Fruit fly (Drosophila melanogaster) whole organism, prepupa: Measurements from ENCODE around the gene Blm.
A peak's percentile ranks its signal among the peaks of the same experiment; 100 is the strongest.

Experiments
- Blimp-1 ChIP-seq: fragments of 200-800 bp; sonication (Bioruptor generic); optimal IDR thresholded peaks from 3 replicates; lab custom pipeline; 2017; ENCODE audit warnings: missing biosample characterization, missing genetic modification characterization, mild to moderate bottlenecking, moderate library complexity, missing genetic modification reagents
- CG10631 ChIP-seq: fragments of 200-800 bp; sonication (Bioruptor generic); optimal IDR thresholded peaks from 2 replicates; lab custom pipeline; 2016; ENCODE audit warnings: missing biosample characterization, missing genetic modification characterization
- CG10669 ChIP-seq: fragments of 200-800 bp; sonication (Bioruptor generic); optimal IDR thresholded peaks from 3 replicates; lab custom pipeline; 2018; ENCODE audit warnings: missing biosample characterization, mild to moderate bottlenecking, missing genetic modification characterization, moderate library complexity
- CG11294 ChIP-seq: fragments of 200-800 bp; sonication (Bioruptor generic); IDR thresholded peaks from 2 replicates; pipeline ENCODE4 v1.3.6; 2022; ENCODE audit warnings: missing biosample characterization, missing genetic modification characterization
- CG11762 ChIP-seq: fragments of 200-800 bp; sonication (Bioruptor generic); optimal IDR thresholded peaks from 3 replicates; lab custom pipeline; 2016; ENCODE audit warnings: missing biosample characterization, missing genetic modification characterization; ENCODE audit not compliant: insufficient read depth
- CG11902 ChIP-seq: fragments of 200-800 bp; sonication (Bioruptor generic); optimal IDR thresholded peaks from 3 replicates; lab custom pipeline; 2016; ENCODE audit warnings: missing biosample characterization, missing genetic modification characterization
- CG15336 ChIP-seq: fragments of 200-800 bp; sonication (Bioruptor generic); IDR thresholded peaks from 2 replicates; pipeline ENCODE4 v1.3.6; 2022; ENCODE audit warnings: missing biosample characterization, missing genetic modification characterization
- CG16779 ChIP-seq: fragments of 200-800 bp; sonication (Bioruptor generic); optimal IDR thresholded peaks from 3 replicates; lab custom pipeline; 2017; ENCODE audit warnings: missing biosample characterization, mild to moderate bottlenecking, missing genetic modification characterization
- CG3032 ChIP-seq: fragments of 200-800 bp; optimal IDR thresholded peaks from 2 replicates; lab custom pipeline; 2019; ENCODE audit warnings: missing biosample characterization, mild to moderate bottlenecking, missing genetic modification characterization, moderate library complexity
- CG31627 ChIP-seq: fragments of 200-800 bp; sonication (Bioruptor generic); optimal IDR thresholded peaks from 3 replicates; lab custom pipeline; 2016; ENCODE audit warnings: missing biosample characterization, missing genetic modification characterization
- CG32006 ChIP-seq: fragments of 200-800 bp; sonication (Bioruptor generic); optimal IDR thresholded peaks from 3 replicates; lab custom pipeline; 2017; ENCODE audit warnings: missing biosample characterization, mild to moderate bottlenecking, missing genetic modification characterization
- CG34406 ChIP-seq: fragments of 200-800 bp; sonication (Bioruptor generic); optimal IDR thresholded peaks from 3 replicates; lab custom pipeline; 2016; ENCODE audit warnings: missing biosample characterization, missing genetic modification characterization
- CG3919 ChIP-seq: fragments of 200-800 bp; sonication (Bioruptor generic); optimal IDR thresholded peaks from 3 replicates; lab custom pipeline; 2016; ENCODE audit warnings: missing biosample characterization, missing genetic modification characterization
- CG4318 ChIP-seq: fragments of 200-800 bp; sonication (Bioruptor generic); optimal IDR thresholded peaks from 3 replicates; lab custom pipeline; 2017; ENCODE audit warnings: missing biosample characterization, mild to moderate bottlenecking, missing genetic modification characterization
- CG6163 ChIP-seq: fragments of 200-800 bp; sonication (Bioruptor generic); IDR thresholded peaks from 3 replicates; pipeline ENCODE4 v1.3.6; 2022; ENCODE audit warnings: missing biosample characterization, missing genetic modification characterization
- CG6792 ChIP-seq: fragments of 200-800 bp; sonication (Bioruptor generic); optimal IDR thresholded peaks from 3 replicates; lab custom pipeline; 2016; ENCODE audit warnings: missing biosample characterization, missing genetic modification characterization
- CG6808 ChIP-seq: fragments of 200-800 bp; sonication (Bioruptor generic); optimal IDR thresholded peaks from 3 replicates; lab custom pipeline; 2017; ENCODE audit warnings: missing biosample characterization, missing genetic modification characterization, mild to moderate bottlenecking, moderate library complexity, missing genetic modification reagents
- CG6854 ChIP-seq: fragments of 200-800 bp; sonication (Bioruptor generic); optimal IDR thresholded peaks from 2 replicates; lab custom pipeline; 2017; ENCODE audit warnings: missing biosample characterization, mild to moderate bottlenecking, missing genetic modification characterization
- CG8119 ChIP-seq: fragments of 200-800 bp; sonication (Bioruptor generic); IDR thresholded peaks from 3 replicates; pipeline ENCODE4 v1.3.6; 2022; ENCODE audit warnings: missing biosample characterization, missing genetic modification characterization
- CG9139 ChIP-seq: fragments of 200-800 bp; sonication (Bioruptor generic); optimal IDR thresholded peaks from 3 replicates; lab custom pipeline; 2017; ENCODE audit warnings: missing biosample characterization, mild to moderate bottlenecking, missing genetic modification characterization
- Eip78C ChIP-seq: fragments of 200-800 bp; sonication (Bioruptor generic); peaks from one replicate; lab custom pipeline; 2016; ENCODE audit warnings: missing biosample characterization, missing genetic modification characterization
- Eip93F ChIP-seq: fragments of 200-800 bp; sonication (Bioruptor generic); optimal IDR thresholded peaks from 2 replicates; lab custom pipeline; 2016; ENCODE audit warnings: missing biosample characterization, mild to moderate bottlenecking, missing genetic modification characterization
- Ets21C ChIP-seq: fragments of 200-800 bp; sonication (Bioruptor generic); optimal IDR thresholded peaks from 3 replicates; lab custom pipeline; 2016; ENCODE audit warnings: missing biosample characterization, missing genetic modification characterization
- Gug ChIP-seq: fragments of 200-800 bp; sonication (Bioruptor generic); IDR thresholded peaks from 2 replicates; pipeline ENCODE4 v1.3.6; 2022; ENCODE audit warnings: missing biosample characterization, missing genetic modification characterization
- Hr38 ChIP-seq: sonication (Bioruptor generic); optimal IDR thresholded peaks from 2 replicates; lab custom pipeline; 2016; ENCODE audit warnings: missing biosample characterization, missing genetic modification characterization
- Hr39 ChIP-seq: fragments of 200-800 bp; sonication (Bioruptor generic); optimal IDR thresholded peaks from 2 replicates; lab custom pipeline; 2016; ENCODE audit warnings: missing biosample characterization, missing genetic modification characterization
- Lpt ChIP-seq: fragments of 200-800 bp; sonication (Bioruptor generic); optimal IDR thresholded peaks from 3 replicates; lab custom pipeline; 2016; ENCODE audit warnings: missing biosample characterization, missing genetic modification characterization
- OdsH ChIP-seq: fragments of 200-800 bp; sonication (Bioruptor generic); optimal IDR thresholded peaks from 3 replicates; lab custom pipeline; 2016; ENCODE audit warnings: missing biosample characterization, missing genetic modification characterization
- Smox ChIP-seq: fragments of 200-800 bp; sonication (Bioruptor generic); optimal IDR thresholded peaks from 3 replicates; lab custom pipeline; 2016; ENCODE audit warnings: missing biosample characterization, missing genetic modification characterization
- Sox102F ChIP-seq: fragments of 200-800 bp; sonication (Bioruptor generic); optimal IDR thresholded peaks from 2 replicates; lab custom pipeline; 2016; ENCODE audit warnings: missing biosample characterization, mild to moderate bottlenecking, missing genetic modification characterization
- Sox14 ChIP-seq: fragments of 200-800 bp; sonication (Bioruptor generic); optimal IDR thresholded peaks from 3 replicates; lab custom pipeline; 2016; ENCODE audit warnings: missing biosample characterization, missing genetic modification characterization
- achi ChIP-seq: fragments of 200-800 bp; sonication (Bioruptor generic); optimal IDR thresholded peaks from 3 replicates; lab custom pipeline; 2016; ENCODE audit warnings: missing biosample characterization, missing genetic modification characterization
- acj6 ChIP-seq: fragments of 200-800 bp; sonication (Bioruptor generic); optimal IDR thresholded peaks from 3 replicates; lab custom pipeline; 2016; ENCODE audit warnings: missing biosample characterization, missing genetic modification characterization
- cyc ChIP-seq: fragments of 200-800 bp; sonication (Bioruptor generic); optimal IDR thresholded peaks from 3 replicates; lab custom pipeline; 2016; ENCODE audit warnings: missing biosample characterization, missing genetic modification characterization
- dac ChIP-seq: fragments of 200-800 bp; sonication (Bioruptor generic); optimal IDR thresholded peaks from 2 replicates; lab custom pipeline; 2017; ENCODE audit warnings: missing biosample characterization, mild to moderate bottlenecking, missing genetic modification characterization
- dsx ChIP-seq: fragments of 200-800 bp; optimal IDR thresholded peaks from 3 replicates; lab custom pipeline; 2019; ENCODE audit warnings: missing biosample characterization, mild to moderate bottlenecking, missing genetic modification characterization, moderate library complexity; ENCODE audit not compliant: poor library complexity, severe bottlenecking
- eg ChIP-seq: fragments of 200-800 bp; sonication (Bioruptor generic); IDR thresholded peaks from 3 replicates; pipeline ENCODE4 v1.3.6; 2022; ENCODE audit warnings: missing biosample characterization, missing genetic modification characterization
- esn ChIP-seq: fragments of 200-800 bp; sonication (Bioruptor generic); optimal IDR thresholded peaks from 2 replicates; lab custom pipeline; 2016; ENCODE audit warnings: missing biosample characterization, mild to moderate bottlenecking, missing genetic modification characterization, moderate library complexity
- fd59A ChIP-seq: fragments of 200-800 bp; sonication (Bioruptor generic); optimal IDR thresholded peaks from 2 replicates; lab custom pipeline; 2017; ENCODE audit warnings: missing biosample characterization, mild to moderate bottlenecking, missing genetic modification characterization, missing genetic modification reagents
- fd85E ChIP-seq: fragments of 200-800 bp; sonication (Bioruptor generic); optimal IDR thresholded peaks from 3 replicates; lab custom pipeline; 2016; ENCODE audit warnings: missing biosample characterization, missing genetic modification characterization
- lz ChIP-seq: fragments of 200-800 bp; sonication (Bioruptor generic); optimal IDR thresholded peaks from 3 replicates; lab custom pipeline; 2016; ENCODE audit warnings: missing biosample characterization, missing genetic modification characterization
- salr ChIP-seq, 2 experiments: fragments of 200-800 bp; sonication (Bioruptor generic); optimal IDR thresholded peaks; 3 replicates each; lab custom pipeline; 2016 to 2018; ENCODE audit warnings: missing biosample characterization in 2 of 2, missing genetic modification characterization in 2 of 2, mild to moderate bottlenecking in 1 of 2
- spab ChIP-seq: fragments of 200-800 bp; sonication (Bioruptor generic); optimal IDR thresholded peaks from 2 replicates; lab custom pipeline; 2017; ENCODE audit warnings: missing biosample characterization, mild to moderate bottlenecking, missing genetic modification characterization, missing genetic modification reagents
- ss ChIP-seq, 2 experiments: fragments of 200-800 bp; sonication (Bioruptor generic); optimal IDR thresholded peaks; 2 replicates in 1 of 2; 3 replicates in 1 of 2; lab custom pipeline; 2017 to 2018; ENCODE audit warnings: mild to moderate bottlenecking in 2 of 2, missing biosample characterization in 2 of 2, missing genetic modification characterization in 2 of 2, moderate library complexity in 1 of 2
- svp ChIP-seq: fragments of 200-800 bp; sonication (Bioruptor generic); peaks from one replicate; lab custom pipeline; 2016; ENCODE audit warnings: missing biosample characterization, missing genetic modification characterization
- vri ChIP-seq: fragments of 200-800 bp; sonication (Bioruptor generic); optimal IDR thresholded peaks from 3 replicates; lab custom pipeline; 2016; ENCODE audit warnings: missing biosample characterization, mild to moderate bottlenecking, missing genetic modification characterization

Gene Blm

dm6 chr3R:11778012-11778865 lies 36.7 kb upstream of the Blm start (continued):
- TF ChIP-seq CG6792 (GFP tag; lab: Kevin White, UChicago): peak; percentile 65
- peak; percentile 53 for TF ChIP-seq dac (GFP tag; lab: Kevin White, UChicago)
- peak; percentile 47 for TF ChIP-seq CG11902 (GFP tag; lab: Kevin White, UChicago)
- TF ChIP-seq Blimp-1: peak; percentile 99
- no peak for TF ChIP-seq vri (GFP tag; lab: Kevin White, UChicago)
- peak; percentile 12 for TF ChIP-seq CG16779 (tag; lab: Kevin White, UChicago)
- TF ChIP-seq CG3919: peak; percentile 65
- TF ChIP-seq Eip93F (GFP tag; lab: Kevin White, UChicago): peak; percentile 28
- TF ChIP-seq CG3032: peak; percentile 46
- peak; percentile 30 to 70 for TF ChIP-seq ss (GFP tag; optimal IDR thresholded peaks at IDR 0.05; lab: Kevin White, UChicago)
- TF ChIP-seq lz (GFP tag; lab: Kevin White, UChicago): peak; percentile 16
- TF ChIP-seq Eip78C (GFP tag; lab: Kevin White, UChicago): peak; percentile 85
- TF ChIP-seq CG9139 (GFP tag; lab: Kevin White, UChicago): peak; percentile 63
- no peak for TF ChIP-seq Ets21C (GFP tag; lab: Kevin White, UChicago)
- peak; percentile 7 for TF ChIP-seq CG10669
- TF ChIP-seq Hr38: no peak
- TF ChIP-seq Hr39: peak; percentile 49
- TF ChIP-seq CG6854 (GFP tag; lab: Kevin White, UChicago): peak; percentile 81
- TF ChIP-seq eg: peak; percentile 61
- peak; percentile 52 for TF ChIP-seq spab (GFP tag; lab: Kevin White, UChicago)
- TF ChIP-seq Sox102F (GFP tag; lab: Kevin White, UChicago): peak; percentile 52
- TF ChIP-seq CG4318 (GFP tag; lab: Kevin White, UChicago): peak; percentile 79
- no peak; the same call in 1 of the 2 replicates for TF ChIP-seq CG11294 (GFP tag; lab: Robert Waterston, UW)
- peak; percentile 80 for TF ChIP-seq achi
- peak; percentile 34 for TF ChIP-seq CG31627 (GFP tag; lab: Kevin White, UChicago)
- TF ChIP-seq Lpt (GFP tag; lab: Kevin White, UChicago): peak; percentile 48
- TF ChIP-seq CG11762: peak; percentile 58
- TF ChIP-seq fd85E: no peak
- TF ChIP-seq dsx: peak; percentile 58
- TF ChIP-seq OdsH (GFP tag; lab: Kevin White, UChicago): peak; percentile 78
- peak; percentile 87 for TF ChIP-seq CG32006

dm6 chr3R:11777058-11777457 lies 35.5 kb upstream of the Blm start:
- no peak for TF ChIP-seq CG34406 (GFP tag; lab: Kevin White, UChicago)
- no peak for TF ChIP-seq CG6163 (GFP tag; lab: Robert Waterston, UW)
- no peak for TF ChIP-seq Sox102F (GFP tag; lab: Kevin White, UChicago)
- no peak for TF ChIP-seq OdsH (GFP tag; lab: Kevin White, UChicago)
- no peak for TF ChIP-seq CG4318 (GFP tag; lab: Kevin White, UChicago)
- no peak for TF ChIP-seq esn
- TF ChIP-seq acj6 (GFP tag; lab: Kevin White, UChicago): no peak
- TF ChIP-seq CG6808 (GFP tag; lab: Kevin White, UChicago): no peak
- peak in 1 of 2 experiments; percentile 9 for TF ChIP-seq salr (GFP tag; optimal IDR thresholded peaks at IDR 0.05; lab: Kevin White, UChicago)
- no peak for TF ChIP-seq lz (GFP tag; lab: Kevin White, UChicago)
- TF ChIP-seq Ets21C (GFP tag; lab: Kevin White, UChicago): no peak
- no peak for TF ChIP-seq vri (GFP tag; lab: Kevin White, UChicago)
- no peak for TF ChIP-seq Sox14 (GFP tag; lab: Kevin White, UChicago)
- no peak for TF ChIP-seq CG11902 (GFP tag; lab: Kevin White, UChicago)
- TF ChIP-seq spab (GFP tag; lab: Kevin White, UChicago): no peak
- TF ChIP-seq Lpt (GFP tag; lab: Kevin White, UChicago): peak; percentile 17
- no peak for TF ChIP-seq Smox (GFP tag; lab: Kevin White, UChicago)
- no peak for TF ChIP-seq CG3032
- no peak for TF ChIP-seq Hr38
- TF ChIP-seq fd59A (GFP tag; lab: Kevin White, UChicago): no peak
- TF ChIP-seq eg: peak; percentile 41; the same call in 1 of the 3 replicates
- TF ChIP-seq CG10631 (GFP tag; lab: Kevin White, UChicago): no peak
- TF ChIP-seq Eip78C (GFP tag; lab: Kevin White, UChicago): peak; percentile 50
- no peak for TF ChIP-seq cyc
- TF ChIP-seq dac (GFP tag; lab: Kevin White, UChicago): no peak
- TF ChIP-seq achi: no peak
- no peak for TF ChIP-seq Eip93F (GFP tag; lab: Kevin White, UChicago)
- TF ChIP-seq CG32006: peak; percentile 19
- no peak for TF ChIP-seq ss (GFP tag; optimal IDR thresholded peaks at IDR 0.05; lab: Kevin White, UChicago)
- TF ChIP-seq CG15336: no peak
- TF ChIP-seq Gug (GFP tag; lab: Robert Waterston, UW): no peak
- peak; percentile 59 for TF ChIP-seq dsx
- no peak for TF ChIP-seq CG8119 (GFP tag; lab: Robert Waterston, UW)
- no peak for TF ChIP-seq CG16779 (tag; lab: Kevin White, UChicago)
- TF ChIP-seq svp (GFP tag; lab: Kevin White, UChicago): peak; percentile 57
